Worm (Caenorhabditis elegans) whole organism, early embryonic: ENCODE results near the gene C39D10.11.

Experiments
- B0310.2 ChIP-seq: sonication (generic microtip); optimal IDR thresholded peaks from 2 replicates; lab custom pipeline; 2016; ENCODE audit warnings: mild to moderate bottlenecking, missing genetic modification characterization, missing compliant biosample characterization
- F13C5.2 ChIP-seq: sonication (generic microtip); optimal IDR thresholded peaks from 2 replicates; lab custom pipeline; 2017; ENCODE audit warnings: mild to moderate bottlenecking, missing genetic modification characterization, inconsistent platforms, missing compliant biosample characterization
- aly-1 ChIP-seq: sonication (generic microtip); optimal IDR thresholded peaks from 2 replicates; lab custom pipeline; 2016; ENCODE audit warnings: missing genetic modification characterization, missing compliant biosample characterization
- ama-1 ChIP-seq: fragments of 150-350 bp; optimal IDR thresholded peaks from 2 replicates; lab custom pipeline; 2014
- ceh-13 ChIP-seq: fragments of 200-800 bp; sonication (Bioruptor generic); optimal IDR thresholded peaks from 2 replicates; lab custom pipeline; 2018; ENCODE audit warnings: mild to moderate bottlenecking, missing genetic modification characterization, missing compliant biosample characterization
- ceh-36 ChIP-seq: sonication (generic microtip); optimal IDR thresholded peaks from 2 replicates; lab custom pipeline; 2016; ENCODE audit warnings: missing genetic modification characterization, inconsistent platforms, missing compliant biosample characterization
- ets-7 ChIP-seq: sonication (generic microtip); optimal IDR thresholded peaks from 2 replicates; lab custom pipeline; 2016; ENCODE audit warnings: missing genotype, missing genetic modification characterization, missing compliant biosample characterization
- flt-1 ChIP-seq: fragments of 200-800 bp; sonication (Bioruptor generic); IDR thresholded peaks from 2 replicates; pipeline ENCODE4 v1.3.6; 2022; ENCODE audit warnings: missing genetic modification characterization, missing compliant biosample characterization
- hmbx-1 ChIP-seq: sonication (generic microtip); optimal IDR thresholded peaks from 2 replicates; lab custom pipeline; 2016; ENCODE audit warnings: mild to moderate bottlenecking, missing genetic modification characterization, missing compliant biosample characterization
- hmg-4 ChIP-seq: fragments of 200-800 bp; sonication (Bioruptor generic); optimal IDR thresholded peaks from 2 replicates; lab custom pipeline; 2018; ENCODE audit warnings: mild to moderate bottlenecking, missing genetic modification characterization, missing compliant biosample characterization
- hnd-1 ChIP-seq: sonication (generic microtip); optimal IDR thresholded peaks from 2 replicates; lab custom pipeline; 2016; ENCODE audit warnings: missing genetic modification characterization, missing compliant biosample characterization
- pes-1 ChIP-seq: fragments of 200-800 bp; sonication (Bioruptor generic); IDR thresholded peaks from 2 replicates; pipeline ENCODE4 v1.3.6; 2022; ENCODE audit warnings: missing genetic modification reagents, missing genetic modification characterization, missing compliant biosample characterization
- scrt-1 ChIP-seq: fragments of 200-800 bp; sonication (Bioruptor generic); IDR thresholded peaks from 2 replicates; pipeline ENCODE4 v1.3.6; 2022; ENCODE audit warnings: missing genetic modification characterization, missing compliant biosample characterization
- sea-1 ChIP-seq: fragments of 200-800 bp; sonication (Bioruptor generic); conservative IDR thresholded peaks from 2 replicates; pipeline ENCODE4 v1.3.6; 2022; ENCODE audit warnings: missing genetic modification characterization, missing compliant biosample characterization
- tbx-11 ChIP-seq: fragments of 200-800 bp; sonication (Bioruptor generic); IDR thresholded peaks from 2 replicates; pipeline ENCODE4 v1.3.6; 2022; ENCODE audit warnings: missing genetic modification characterization, missing compliant biosample characterization
- tbx-37 ChIP-seq: fragments of 200-800 bp; sonication (Bioruptor generic); conservative IDR thresholded peaks from 2 replicates; pipeline ENCODE4 v1.3.6; 2022; ENCODE audit warnings: missing genetic modification reagents, missing genetic modification characterization, missing compliant biosample characterization
- tra-4 ChIP-seq: sonication (generic microtip); optimal IDR thresholded peaks from 2 replicates; lab custom pipeline; 2017; ENCODE audit warnings: missing genetic modification characterization, missing compliant biosample characterization

Gene C39D10.11

ce11 chrX:7942675-7943074 lies 39.6 kb downstream of the C39D10.11 start:
- TF ChIP-seq flt-1 (GFP tag; lab: Robert Waterston, UW) (no peak), ama-1 (lab: Kevin White, UChicago) (no peak)

DNA sequence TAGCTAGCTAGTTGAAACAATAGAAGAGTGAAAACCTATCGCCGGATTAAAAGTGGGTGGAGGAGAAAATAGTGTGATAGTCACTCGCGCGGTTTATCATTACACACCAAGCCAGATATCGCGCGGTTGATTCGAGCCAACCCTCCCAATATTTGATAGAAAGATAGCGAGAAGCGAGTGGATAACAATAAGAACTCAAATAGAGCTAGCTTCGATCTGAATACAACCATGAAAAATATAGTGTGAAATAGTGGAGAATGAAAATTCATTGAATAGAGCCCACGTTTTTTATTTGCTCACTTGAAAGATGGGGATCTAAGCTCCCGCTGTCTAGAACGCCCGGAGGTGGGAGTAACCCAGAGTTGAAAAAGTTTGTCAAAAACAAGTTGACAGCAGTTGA lies 41.9 kb downstream of the C39D10.11 start, which contains the start of gene tnt-3:
Gene tnt-3 (minus strand): TSS at position 101 of the 400 bp plus-strand sequence.
- TF ChIP-seq hnd-1 (tag; lab: Kevin White, UChicago): no peak
- no peak for TF ChIP-seq ama-1 (lab: Kevin White, UChicago)
- no peak for TF ChIP-seq B0310.2 (tag; lab: Kevin White, UChicago)
- no peak for TF ChIP-seq tbx-11 (GFP tag; lab: Robert Waterston, UW)
- no peak for TF ChIP-seq tra-4
- no peak for TF ChIP-seq sea-1 (GFP tag; lab: Robert Waterston, UW)
- TF ChIP-seq pes-1 (GFP tag; lab: Robert Waterston, UW): no peak

- TF ChIP-seq flt-1 (GFP tag; lab: Robert Waterston, UW): no peak
Measured at ce11 chrX:7945438-7945837, 42.4 kb downstream of the C39D10.11 start.

ce11 chrX:7951578-7951977 lies 48.5 kb downstream of the C39D10.11 start:
- TF ChIP-seq tbx-37 (no peak; the same call in 1 of the 2 replicates), ceh-36 (tag; lab: Kevin White, UChicago) (no peak), F13C5.2 (tag; lab: Kevin White, UChicago) (peak; percentile 81), ets-7 (tag; lab: Kevin White, UChicago) (no peak), hmg-4 (GFP tag; lab: Kevin White, UChicago) (peak; percentile 93), tbx-11 (GFP tag; lab: Robert Waterston, UW) (0 out of 2 replicates have a peak, but pooled peaks have one; percentile 45), flt-1 (GFP tag; lab: Robert Waterston, UW) (no peak), scrt-1 (GFP tag; lab: Robert Waterston, UW) (peak; percentile 70), tra-4 (no peak), hmbx-1 (tag; lab: Kevin White, UChicago) (no peak), sea-1 (GFP tag; lab: Robert Waterston, UW) (peak; percentile 61; the same call in 1 of the 2 replicates), pes-1 (GFP tag; lab: Robert Waterston, UW) (no peak), ama-1 (lab: Kevin White, UChicago) (no peak), B0310.2 (tag; lab: Kevin White, UChicago) (peak; percentile 41), hnd-1 (tag; lab: Kevin White, UChicago) (no peak), ceh-13 (no peak), aly-1 (no peak)

ce11 chrX:7952226-7953062 lies 49.4 kb downstream of the C39D10.11 start:
- TF ChIP-seq B0310.2 (tag; lab: Kevin White, UChicago) (no peak), tra-4 (no peak), ceh-36 (tag; lab: Kevin White, UChicago) (no peak), tbx-37 (no peak), hnd-1 (tag; lab: Kevin White, UChicago) (no peak), ets-7 (tag; lab: Kevin White, UChicago) (no peak), sea-1 (GFP tag; lab: Robert Waterston, UW) (no peak), hmbx-1 (tag; lab: Kevin White, UChicago) (no peak), ama-1 (lab: Kevin White, UChicago) (no peak), F13C5.2 (tag; lab: Kevin White, UChicago) (no peak), scrt-1 (GFP tag; lab: Robert Waterston, UW) (no peak), pes-1 (GFP tag; lab: Robert Waterston, UW) (no peak), tbx-11 (GFP tag; lab: Robert Waterston, UW) (no peak), hmg-4 (GFP tag; lab: Kevin White, UChicago) (no peak)

DNA sequence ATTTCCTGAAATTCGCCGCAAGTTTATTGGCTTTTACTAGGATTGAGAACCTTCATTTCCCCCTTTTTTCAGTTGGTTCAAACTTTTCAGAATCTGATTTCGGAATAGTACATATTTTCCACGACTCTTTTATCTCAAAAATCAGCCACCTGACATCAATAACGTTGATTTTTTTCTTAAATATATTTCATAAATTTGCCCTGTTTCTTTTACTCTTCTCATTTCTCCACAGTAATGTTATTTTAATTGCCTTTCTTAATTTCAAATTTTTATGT lies 49.9 kb downstream of the C39D10.11 start:
- TF ChIP-seq flt-1 (GFP tag; lab: Robert Waterston, UW) (no peak), hmg-4 (GFP tag; lab: Kevin White, UChicago) (no peak), pes-1 (GFP tag; lab: Robert Waterston, UW) (no peak)

ce11 chrX:7953695-7954094 lies 50.6 kb downstream of the C39D10.11 start:
- TF ChIP-seq tbx-11 (GFP tag; lab: Robert Waterston, UW): no peak
- TF ChIP-seq sea-1 (GFP tag; lab: Robert Waterston, UW): no peak
- no peak for TF ChIP-seq pes-1 (GFP tag; lab: Robert Waterston, UW)
- TF ChIP-seq F13C5.2 (tag; lab: Kevin White, UChicago): no peak
- no peak for TF ChIP-seq ets-7 (tag; lab: Kevin White, UChicago)
- TF ChIP-seq hnd-1 (tag; lab: Kevin White, UChicago): no peak
- TF ChIP-seq B0310.2 (tag; lab: Kevin White, UChicago): no peak

- TF ChIP-seq ama-1 (lab: Kevin White, UChicago) (no peak), ets-7 (tag; lab: Kevin White, UChicago) (no peak), ceh-13 (no peak), B0310.2 (tag; lab: Kevin White, UChicago) (no peak), scrt-1 (GFP tag; lab: Robert Waterston, UW) (no peak), hmbx-1 (tag; lab: Kevin White, UChicago) (no peak), aly-1 (no peak), tra-4 (no peak), hnd-1 (tag; lab: Kevin White, UChicago) (no peak), tbx-11 (GFP tag; lab: Robert Waterston, UW) (no peak), ceh-36 (tag; lab: Kevin White, UChicago) (no peak), sea-1 (GFP tag; lab: Robert Waterston, UW) (no peak), flt-1 (GFP tag; lab: Robert Waterston, UW) (no peak), pes-1 (GFP tag; lab: Robert Waterston, UW) (no peak), hmg-4 (GFP tag; lab: Kevin White, UChicago) (no peak)
Measured at ce11 chrX:7954328-7954727, 51.3 kb downstream of the C39D10.11 start, which contains the start of gene dct-1. TSS of gene dct-1 (plus strand) at chrX:7954354.
